Worm (Caenorhabditis elegans) whole organism, midembryonic: ENCODE measurements around the gene gtf-2H3.
A peak's percentile ranks its signal among the peaks of the same experiment; 100 is the strongest.

Source experiments
- T22C8.4 ChIP-seq: fragments of 200-800 bp; sonication (Bioruptor generic); IDR thresholded peaks from 2 replicates; pipeline ENCODE4 v1.3.6; 2022; ENCODE audit warnings: missing genetic modification characterization, missing compliant biosample characterization
- cog-1 ChIP-seq: sonication (generic microtip); optimal IDR thresholded peaks from 2 replicates; lab custom pipeline; 2016; ENCODE audit warnings: missing genetic modification characterization, missing compliant biosample characterization
- flt-1 ChIP-seq: fragments of 200-800 bp; sonication (Bioruptor generic); IDR thresholded peaks from 2 replicates; pipeline ENCODE4 v1.3.6; 2022; ENCODE audit warnings: missing genetic modification characterization, missing compliant biosample characterization
- klf-2 ChIP-seq: fragments of 200-800 bp; sonication (Bioruptor generic); conservative IDR thresholded peaks from 2 replicates; pipeline ENCODE4 v1.3.6; 2022; ENCODE audit warnings: missing genetic modification reagents, missing genetic modification characterization, missing compliant biosample characterization
- med-1 ChIP-seq: sonication (generic microtip); optimal IDR thresholded peaks from 2 replicates; lab custom pipeline; 2017; ENCODE audit warnings: missing genetic modification characterization, mild to moderate bottlenecking, missing compliant biosample characterization, antibody characterized with exemption, missing genetic modification reagents; ENCODE audit not compliant: insufficient read depth
- ref-1 ChIP-seq: fragments of 200-800 bp; sonication (Bioruptor generic); conservative IDR thresholded peaks from 2 replicates; pipeline ENCODE4 v1.3.6; 2022; ENCODE audit warnings: missing genetic modification reagents, missing genetic modification characterization, missing compliant biosample characterization
- tab-1 ChIP-seq: fragments of 200-800 bp; sonication (Bioruptor generic); IDR thresholded peaks from 2 replicates; pipeline ENCODE4 v1.3.6; 2022; ENCODE audit warnings: missing genetic modification characterization, missing compliant biosample characterization
- ztf-23 ChIP-seq: fragments of 200-800 bp; sonication (Bioruptor generic); IDR thresholded peaks from 2 replicates; pipeline ENCODE4 v1.3.6; 2022; ENCODE audit warnings: missing genetic modification reagents, missing genetic modification characterization, missing compliant biosample characterization
- ztf-29 ChIP-seq: fragments of 200-800 bp; sonication (Bioruptor generic); IDR thresholded peaks from 2 replicates; pipeline ENCODE4 v1.3.6; 2022; ENCODE audit warnings: missing genetic modification reagents, missing genetic modification characterization, missing compliant biosample characterization

gtf-2H3 gene

ce11 chrIII:10114662-10115061 is 5.3 kb downstream of the gtf-2H3 start, which contains the start of the genes ZK1128.1 and mett-10:
TSS of gene ZK1128.1 (minus strand) at chrIII:10114760.
TSS of gene mett-10 (plus strand) at chrIII:10115036.
- TF ChIP-seq med-1 (GFP tag; lab: Kevin White, UChicago), result no peak
- TF ChIP-seq ztf-29 (GFP tag; lab: Robert Waterston, UW), result no peak
- no peak for TF ChIP-seq klf-2 (GFP tag; lab: Robert Waterston, UW)
- TF ChIP-seq ztf-23 (GFP tag; lab: Robert Waterston, UW), result no peak
- TF ChIP-seq cog-1 (tag; lab: Kevin White, UChicago), result no peak
- no peak for TF ChIP-seq T22C8.4 (GFP tag; lab: Robert Waterston, UW)
- no peak for TF ChIP-seq tab-1 (GFP tag; lab: Robert Waterston, UW)
- TF ChIP-seq ref-1, result no peak
- TF ChIP-seq flt-1 (GFP tag; lab: Robert Waterston, UW), result no peak

ce11 chrIII:10112958-10113357 is 7.0 kb downstream of the gtf-2H3 start, which contains the start of gene vps-29:
TSS of gene vps-29 (minus strand) at chrIII:10113058.
- TF ChIP-seq ztf-23 (GFP tag; lab: Robert Waterston, UW), result no peak
- no peak for TF ChIP-seq T22C8.4 (GFP tag; lab: Robert Waterston, UW)

- TF ChIP-seq med-1 (GFP tag; lab: Kevin White, UChicago) (no peak), ztf-29 (GFP tag; lab: Robert Waterston, UW) (no peak), flt-1 (GFP tag; lab: Robert Waterston, UW) (no peak), ref-1 (no peak), T22C8.4 (GFP tag; lab: Robert Waterston, UW) (no peak), klf-2 (GFP tag; lab: Robert Waterston, UW) (no peak), tab-1 (GFP tag; lab: Robert Waterston, UW) (no peak), ztf-23 (GFP tag; lab: Robert Waterston, UW) (no peak), cog-1 (tag; lab: Kevin White, UChicago) (no peak)
These were observed 11.0 kb downstream of the gtf-2H3 start, which contains the start of gene T16H12.9 for ce11 chrIII:10108995-10109394. TSS of gene T16H12.9 (plus strand) at chrIII:10109295.

- no peak for TF ChIP-seq klf-2 (GFP tag; lab: Robert Waterston, UW)
- no peak for TF ChIP-seq med-1 (GFP tag; lab: Kevin White, UChicago)
- TF ChIP-seq T22C8.4 (GFP tag; lab: Robert Waterston, UW), result no peak
- TF ChIP-seq flt-1 (GFP tag; lab: Robert Waterston, UW), result no peak
- no peak for TF ChIP-seq cog-1 (tag; lab: Kevin White, UChicago)
- TF ChIP-seq ref-1, result no peak
- no peak for TF ChIP-seq tab-1 (GFP tag; lab: Robert Waterston, UW)
- no peak for TF ChIP-seq ztf-29 (GFP tag; lab: Robert Waterston, UW)
- no peak for TF ChIP-seq ztf-23 (GFP tag; lab: Robert Waterston, UW)
These were observed 13.6 kb downstream of the gtf-2H3 start, which contains the start of gene srt-55 for ce11 chrIII:10106390-10106789. TSS of gene srt-55 (minus strand) at chrIII:10106490.

- TF ChIP-seq klf-2 (GFP tag; lab: Robert Waterston, UW) (no peak), ztf-23 (GFP tag; lab: Robert Waterston, UW) (no peak), cog-1 (tag; lab: Kevin White, UChicago) (no peak), med-1 (GFP tag; lab: Kevin White, UChicago) (no peak), ref-1 (no peak), ztf-29 (GFP tag; lab: Robert Waterston, UW) (no peak), flt-1 (GFP tag; lab: Robert Waterston, UW) (no peak), T22C8.4 (GFP tag; lab: Robert Waterston, UW) (no peak), tab-1 (GFP tag; lab: Robert Waterston, UW) (no peak)
These were observed 18.6 kb downstream of the gtf-2H3 start, which contains the start of gene kel-10 for ce11 chrIII:10101352-10101751. TSS of gene kel-10 (minus strand) at chrIII:10101452.

ce11 chrIII:10097981-10098380 is 22.0 kb downstream of the gtf-2H3 start, which contains the start of gene spop-1:
TSS of gene spop-1 (minus strand) at chrIII:10098081.
- TF ChIP-seq ztf-29 (GFP tag; lab: Robert Waterston, UW) (no peak), tab-1 (GFP tag; lab: Robert Waterston, UW) (no peak), ztf-23 (GFP tag; lab: Robert Waterston, UW) (no peak), flt-1 (GFP tag; lab: Robert Waterston, UW) (no peak), klf-2 (GFP tag; lab: Robert Waterston, UW) (no peak), T22C8.4 (GFP tag; lab: Robert Waterston, UW) (no peak), ref-1 (no peak), cog-1 (tag; lab: Kevin White, UChicago) (no peak), med-1 (GFP tag; lab: Kevin White, UChicago) (no peak)

- TF ChIP-seq T22C8.4 (GFP tag; lab: Robert Waterston, UW) (0 out of 2 replicates have a peak, but pooled peaks have one; percentile 43), cog-1 (tag; lab: Kevin White, UChicago) (peak; percentile 69), flt-1 (GFP tag; lab: Robert Waterston, UW) (peak; percentile 64; the same call in 1 of the 2 replicates), ref-1 (no peak), med-1 (GFP tag; lab: Kevin White, UChicago) (no peak), ztf-29 (GFP tag; lab: Robert Waterston, UW) (0 out of 2 replicates have a peak, but pooled peaks have one; percentile 6), klf-2 (GFP tag; lab: Robert Waterston, UW) (no peak), tab-1 (GFP tag; lab: Robert Waterston, UW) (0 out of 2 replicates have a peak, but pooled peaks have one; percentile 47), ztf-23 (GFP tag; lab: Robert Waterston, UW) (0 out of 2 replicates have a peak, but pooled peaks have one; percentile 48)
These were observed 23.4 kb downstream of the gtf-2H3 start for ce11 chrIII:10096525-10096972.

ce11 chrIII:10095377-10095776 is 24.6 kb downstream of the gtf-2H3 start:
- no peak for TF ChIP-seq ztf-29 (GFP tag; lab: Robert Waterston, UW)
- no peak for TF ChIP-seq ztf-23 (GFP tag; lab: Robert Waterston, UW)
- TF ChIP-seq T22C8.4 (GFP tag; lab: Robert Waterston, UW), result no peak
- TF ChIP-seq cog-1 (tag; lab: Kevin White, UChicago), result no peak
- TF ChIP-seq tab-1 (GFP tag; lab: Robert Waterston, UW), result no peak
- TF ChIP-seq flt-1 (GFP tag; lab: Robert Waterston, UW), result no peak
- no peak for TF ChIP-seq ref-1
- no peak for TF ChIP-seq med-1 (GFP tag; lab: Kevin White, UChicago)
- TF ChIP-seq klf-2 (GFP tag; lab: Robert Waterston, UW), result no peak

- peak; percentile 76 for TF ChIP-seq flt-1 (GFP tag; lab: Robert Waterston, UW)
- TF ChIP-seq ref-1, result no peak
- no peak for TF ChIP-seq klf-2 (GFP tag; lab: Robert Waterston, UW)
- TF ChIP-seq ztf-29 (GFP tag; lab: Robert Waterston, UW), result no peak
- peak; percentile 25 for TF ChIP-seq cog-1 (tag; lab: Kevin White, UChicago)
- TF ChIP-seq med-1 (GFP tag; lab: Kevin White, UChicago), result no peak
- peak; percentile 76; the same call in 1 of the 2 replicates for TF ChIP-seq tab-1 (GFP tag; lab: Robert Waterston, UW)
- no peak for TF ChIP-seq T22C8.4 (GFP tag; lab: Robert Waterston, UW)
- no peak for TF ChIP-seq ztf-23 (GFP tag; lab: Robert Waterston, UW)
These were observed 25.4 kb downstream of the gtf-2H3 start for ce11 chrIII:10094538-10094937.
